Fruit fly (Drosophila melanogaster): ENCODE data around the gene tomboy20.

DNA sequence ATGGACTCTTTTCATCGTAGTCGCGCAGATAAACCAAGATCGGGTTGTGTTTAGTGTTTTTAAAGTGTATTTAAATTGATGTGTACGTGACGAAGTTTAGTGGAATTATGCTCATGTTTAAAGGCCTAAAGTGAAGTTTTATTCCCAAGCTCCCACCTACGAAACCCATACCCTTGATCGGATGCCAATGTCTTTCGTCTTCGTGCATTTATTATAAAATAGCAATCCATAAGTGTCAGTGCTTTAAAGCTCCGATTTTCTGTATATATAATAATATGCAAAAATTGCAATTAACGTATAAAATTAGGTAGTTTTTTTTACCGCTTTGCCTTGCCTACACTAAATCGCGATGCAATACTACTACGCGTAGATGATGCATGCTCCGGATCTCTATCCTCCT is 30.8 kb downstream of the tomboy20 start, which contains the start of gene CG31391:
- no peak for TF ChIP-seq EcR (GFP tag; optimal IDR thresholded peaks at IDR 0.05)
- no peak for TF ChIP-seq CG9948 (tag; optimal IDR thresholded peaks at IDR 0.05)
- TF ChIP-seq CG14655 (GFP tag; optimal IDR thresholded peaks at IDR 0.05): no peak
- TF ChIP-seq CG32121 (GFP tag; IDR thresholded peaks at IDR 0.05): no peak
- TF ChIP-seq fd96Ca (GFP tag; IDR thresholded peaks at IDR 0.05): no peak
- TF ChIP-seq CG4496 (GFP tag; IDR thresholded peaks at IDR 0.05): no peak
- TF ChIP-seq CG8301 (tag; optimal IDR thresholded peaks at IDR 0.05): no peak
- TF ChIP-seq Ets98B (GFP tag; IDR thresholded peaks at IDR 0.05): no peak

Measured in whole organism, pupa.